Fruit fly (Drosophila melanogaster) whole organism, adult: ENCODE data around the gene wb.
A peak's percentile ranks its signal among the peaks of the same experiment; 100 is the strongest.

ENCODE experiments used
- CG11617 ChIP-seq: fragments of 200-800 bp; sonication (Bioruptor generic); optimal IDR thresholded peaks from 2 replicates; lab custom pipeline; 2017; ENCODE audit warnings: mild to moderate bottlenecking, missing biosample characterization, missing genetic modification reagents, missing genetic modification characterization
- CG12768 ChIP-seq: fragments of 200-800 bp; sonication (Bioruptor generic); optimal IDR thresholded peaks from 2 replicates; lab custom pipeline; 2017; ENCODE audit warnings: missing biosample characterization, missing genetic modification characterization, mild to moderate bottlenecking, moderate library complexity, missing genetic modification reagents
- CG14711 ChIP-seq: fragments of 200-800 bp; sonication (Bioruptor generic); optimal IDR thresholded peaks from 2 replicates; lab custom pipeline; 2018; ENCODE audit warnings: missing biosample characterization, mild to moderate bottlenecking, missing genetic modification characterization, moderate library complexity
- CG1620 ChIP-seq: fragments of 200-800 bp; sonication (Bioruptor generic); optimal IDR thresholded peaks from 2 replicates; lab custom pipeline; 2016; ENCODE audit warnings: missing biosample characterization, missing genetic modification characterization
- CG33017 ChIP-seq: fragments of 200-800 bp; sonication (Bioruptor generic); optimal IDR thresholded peaks from 2 replicates; lab custom pipeline; 2018; ENCODE audit warnings: missing biosample characterization, mild to moderate bottlenecking, missing genetic modification characterization, moderate library complexity
- CG5204 ChIP-seq: fragments of 200-800 bp; sonication (Bioruptor generic); optimal IDR thresholded peaks from 2 replicates; lab custom pipeline; 2016; ENCODE audit warnings: missing biosample characterization, missing genetic modification characterization
- CG7045 ChIP-seq: fragments of 200-800 bp; sonication (Bioruptor generic); optimal IDR thresholded peaks from 2 replicates; lab custom pipeline; 2017; ENCODE audit warnings: missing biosample characterization, mild to moderate bottlenecking, missing genetic modification characterization
- CG7101 ChIP-seq: fragments of 200-800 bp; sonication (Bioruptor generic); optimal IDR thresholded peaks from 2 replicates; lab custom pipeline; 2018; ENCODE audit warnings: missing biosample characterization, mild to moderate bottlenecking, missing genetic modification characterization, moderate library complexity
- Clk ChIP-seq: fragments of 200-800 bp; sonication (Bioruptor generic); optimal IDR thresholded peaks from 2 replicates; lab custom pipeline; 2017; ENCODE audit warnings: missing biosample characterization, missing genetic modification characterization
- Crg-1 ChIP-seq: fragments of 200-800 bp; sonication (Bioruptor generic); optimal IDR thresholded peaks from 2 replicates; lab custom pipeline; 2016; ENCODE audit warnings: missing biosample characterization, missing genetic modification characterization
- Hr96 ChIP-seq: fragments of 200-800 bp; sonication (Bioruptor generic); optimal IDR thresholded peaks from 2 replicates; lab custom pipeline; 2016; ENCODE audit warnings: missing biosample characterization, missing genetic modification characterization
- Mnt ChIP-seq: fragments of 200-800 bp; sonication (Bioruptor generic); optimal IDR thresholded peaks from 2 replicates; lab custom pipeline; 2016; ENCODE audit warnings: missing biosample characterization, mild to moderate bottlenecking, missing genetic modification characterization
- bab1 ChIP-seq: fragments of 200-800 bp; sonication (Bioruptor generic); optimal IDR thresholded peaks from 3 replicates; lab custom pipeline; 2019; ENCODE audit warnings: missing biosample characterization, mild to moderate bottlenecking, missing genetic modification characterization, moderate library complexity
- cic ChIP-seq: fragments of 200-800 bp; sonication (Bioruptor generic); optimal IDR thresholded peaks from 2 replicates; lab custom pipeline; 2017; ENCODE audit warnings: missing biosample characterization, mild to moderate bottlenecking, missing genetic modification characterization, moderate library complexity
- cnc ChIP-seq, 2 experiments: fragments of >200 bp; optimal IDR thresholded peaks; 2 replicates each; lab custom pipeline; 2017
- kay ChIP-seq: fragments of 200-800 bp; sonication (Bioruptor generic); peaks from one replicate; lab custom pipeline; 2016; ENCODE audit warnings: missing biosample characterization, missing genetic modification characterization, borderline replicate concordance
- ovo ChIP-seq: fragments of 200-800 bp; sonication (Bioruptor generic); optimal IDR thresholded peaks from 2 replicates; lab custom pipeline; 2016; ENCODE audit warnings: missing biosample characterization, missing genetic modification characterization
- pad ChIP-seq: fragments of 200-800 bp; sonication (Bioruptor generic); optimal IDR thresholded peaks from 3 replicates; lab custom pipeline; 2017; ENCODE audit warnings: missing biosample characterization, missing genetic modification characterization, mild to moderate bottlenecking, moderate library complexity, missing genetic modification reagents
- tj ChIP-seq: fragments of 200-800 bp; sonication (Bioruptor generic); optimal IDR thresholded peaks from 3 replicates; lab custom pipeline; 2017; ENCODE audit warnings: missing biosample characterization, mild to moderate bottlenecking, missing genetic modification characterization, moderate library complexity
- toe ChIP-seq: fragments of 200-800 bp; sonication (Bioruptor generic); optimal IDR thresholded peaks from 2 replicates; lab custom pipeline; 2016; ENCODE audit warnings: missing biosample characterization, missing genetic modification characterization

Gene wb

dm6 chr2L:14337940-14338339 is 75.1 kb downstream of the wb start, which contains the start of gene CG15286:
Gene CG15286 (plus strand): TSS chr2L:14338240.
- no peak for TF ChIP-seq CG7045 (GFP tag; lab: Kevin White, UChicago)
- no peak for TF ChIP-seq CG7101 (tag; lab: Kevin White, UChicago)
- no peak for TF ChIP-seq tj (GFP tag; lab: Kevin White, UChicago)

dm6 chr2L:14340964-14341363 is 78.1 kb downstream of the wb start:
- no peak for TF ChIP-seq CG14711 (tag; lab: Kevin White, UChicago)
- no peak for TF ChIP-seq bab1
- no peak for TF ChIP-seq CG12768 (GFP tag; lab: Kevin White, UChicago)
- no peak for TF ChIP-seq Clk (GFP tag; lab: Kevin White, UChicago)
- TF ChIP-seq toe: no peak
- no peak for TF ChIP-seq tj (GFP tag; lab: Kevin White, UChicago)
- TF ChIP-seq kay (GFP tag; lab: Kevin White, UChicago): no peak
- no peak for TF ChIP-seq Mnt (GFP tag; lab: Kevin White, UChicago)
- no peak for TF ChIP-seq CG11617
- no peak for TF ChIP-seq Hr96 (GFP tag; lab: Kevin White, UChicago)
- no peak for TF ChIP-seq cic (GFP tag; lab: Kevin White, UChicago)
- no peak for TF ChIP-seq pad (GFP tag; lab: Kevin White, UChicago)

- no peak for TF ChIP-seq CG7045 (GFP tag; lab: Kevin White, UChicago)
Observed at dm6 chr2L:14346588-14346987, 83.8 kb downstream of the wb start, which contains the start of gene Send2. Gene Send2 (minus strand): TSS chr2L:14346688.

dm6 chr2L:14348602-14349001 is 85.8 kb downstream of the wb start, which contains the start of gene mTTF:
Gene mTTF (minus strand): TSS chr2L:14348790.
- TF ChIP-seq bab1: peak; percentile 71
- TF ChIP-seq CG11617: no peak

- TF ChIP-seq kay (GFP tag; lab: Kevin White, UChicago) (no peak), CG12768 (GFP tag; lab: Kevin White, UChicago) (no peak), Hr96 (GFP tag; lab: Kevin White, UChicago) (no peak), bab1 (no peak), Mnt (GFP tag; lab: Kevin White, UChicago) (no peak), CG14711 (tag; lab: Kevin White, UChicago) (no peak), cnc (optimal IDR thresholded peaks at IDR 0.05; lab: Kevin White, UChicago) (no peak), tj (GFP tag; lab: Kevin White, UChicago) (no peak), CG11617 (no peak), cic (GFP tag; lab: Kevin White, UChicago) (no peak), toe (no peak), CG7101 (tag; lab: Kevin White, UChicago) (no peak), pad (GFP tag; lab: Kevin White, UChicago) (no peak), Clk (GFP tag; lab: Kevin White, UChicago) (no peak), Crg-1 (no peak), CG7045 (GFP tag; lab: Kevin White, UChicago) (no peak), CG5204 (GFP tag; lab: Kevin White, UChicago) (no peak), CG33017 (tag; lab: Kevin White, UChicago) (no peak)
Observed at dm6 chr2L:14350587-14350986, 87.8 kb downstream of the wb start.

- TF ChIP-seq bab1 (no peak), kay (GFP tag; lab: Kevin White, UChicago) (peak; percentile 21)
Observed at dm6 chr2L:14351441-14352127, 88.8 kb downstream of the wb start, which contains the start of gene CG43052. Gene CG43052 (plus strand): TSS chr2L:14352077.

dm6 chr2L:14355033-14355851 is 92.4 kb downstream of the wb start, which contains the start of gene Rab14:
Gene Rab14 (plus strand): TSS chr2L:14355145.
- TF ChIP-seq CG1620 (GFP tag; lab: Kevin White, UChicago) (peak; percentile 40), ovo (no peak), Mnt (GFP tag; lab: Kevin White, UChicago) (peak; percentile 100), CG5204 (GFP tag; lab: Kevin White, UChicago) (peak; percentile 76), kay (GFP tag; lab: Kevin White, UChicago) (peak; percentile 94), CG14711 (tag; lab: Kevin White, UChicago) (peak; percentile 59), pad (GFP tag; lab: Kevin White, UChicago) (peak; percentile 56), Clk (GFP tag; lab: Kevin White, UChicago) (peak; percentile 49), cic (GFP tag; lab: Kevin White, UChicago) (peak; percentile 49), CG33017 (tag; lab: Kevin White, UChicago) (peak; percentile 87), cnc (optimal IDR thresholded peaks at IDR 0.05; lab: Kevin White, UChicago) (no peak), Hr96 (GFP tag; lab: Kevin White, UChicago) (peak; percentile 58), CG11617 (peak; percentile 75), CG12768 (GFP tag; lab: Kevin White, UChicago) (peak; percentile 70), CG7045 (GFP tag; lab: Kevin White, UChicago) (peak; percentile 77), toe (peak; percentile 39), bab1 (peak; percentile 46), Crg-1 (peak; percentile 33), CG7101 (tag; lab: Kevin White, UChicago) (peak; percentile 82), tj (GFP tag; lab: Kevin White, UChicago) (peak; percentile 40)
